Fruit fly (Drosophila melanogaster) whole organism, adult: Measurements from ENCODE around the gene wda.
A peak's percentile ranks its signal among the peaks of the same experiment; 100 is the strongest.

Experiments
- CG11617 ChIP-seq: fragments of 200-800 bp; sonication (Bioruptor generic); optimal IDR thresholded peaks from 2 replicates; lab custom pipeline; 2017; ENCODE audit warnings: mild to moderate bottlenecking, missing biosample characterization, missing genetic modification reagents, missing genetic modification characterization
- CG12768 ChIP-seq: fragments of 200-800 bp; sonication (Bioruptor generic); optimal IDR thresholded peaks from 2 replicates; lab custom pipeline; 2017; ENCODE audit warnings: missing biosample characterization, missing genetic modification characterization, mild to moderate bottlenecking, moderate library complexity, missing genetic modification reagents
- CG14711 ChIP-seq: fragments of 200-800 bp; sonication (Bioruptor generic); optimal IDR thresholded peaks from 2 replicates; lab custom pipeline; 2018; ENCODE audit warnings: missing biosample characterization, mild to moderate bottlenecking, missing genetic modification characterization, moderate library complexity
- CG1620 ChIP-seq: fragments of 200-800 bp; sonication (Bioruptor generic); optimal IDR thresholded peaks from 2 replicates; lab custom pipeline; 2016; ENCODE audit warnings: missing biosample characterization, missing genetic modification characterization
- CG33017 ChIP-seq: fragments of 200-800 bp; sonication (Bioruptor generic); optimal IDR thresholded peaks from 2 replicates; lab custom pipeline; 2018; ENCODE audit warnings: missing biosample characterization, mild to moderate bottlenecking, missing genetic modification characterization, moderate library complexity
- CG5204 ChIP-seq: fragments of 200-800 bp; sonication (Bioruptor generic); optimal IDR thresholded peaks from 2 replicates; lab custom pipeline; 2016; ENCODE audit warnings: missing biosample characterization, missing genetic modification characterization
- CG7045 ChIP-seq: fragments of 200-800 bp; sonication (Bioruptor generic); optimal IDR thresholded peaks from 2 replicates; lab custom pipeline; 2017; ENCODE audit warnings: missing biosample characterization, mild to moderate bottlenecking, missing genetic modification characterization
- CG7101 ChIP-seq: fragments of 200-800 bp; sonication (Bioruptor generic); optimal IDR thresholded peaks from 2 replicates; lab custom pipeline; 2018; ENCODE audit warnings: missing biosample characterization, mild to moderate bottlenecking, missing genetic modification characterization, moderate library complexity
- Clk ChIP-seq: fragments of 200-800 bp; sonication (Bioruptor generic); optimal IDR thresholded peaks from 2 replicates; lab custom pipeline; 2017; ENCODE audit warnings: missing biosample characterization, missing genetic modification characterization
- Crg-1 ChIP-seq: fragments of 200-800 bp; sonication (Bioruptor generic); optimal IDR thresholded peaks from 2 replicates; lab custom pipeline; 2016; ENCODE audit warnings: missing biosample characterization, missing genetic modification characterization
- Hr96 ChIP-seq: fragments of 200-800 bp; sonication (Bioruptor generic); optimal IDR thresholded peaks from 2 replicates; lab custom pipeline; 2016; ENCODE audit warnings: missing biosample characterization, missing genetic modification characterization
- Mnt ChIP-seq: fragments of 200-800 bp; sonication (Bioruptor generic); optimal IDR thresholded peaks from 2 replicates; lab custom pipeline; 2016; ENCODE audit warnings: missing biosample characterization, mild to moderate bottlenecking, missing genetic modification characterization
- bab1 ChIP-seq: fragments of 200-800 bp; sonication (Bioruptor generic); optimal IDR thresholded peaks from 3 replicates; lab custom pipeline; 2019; ENCODE audit warnings: missing biosample characterization, mild to moderate bottlenecking, missing genetic modification characterization, moderate library complexity
- cic ChIP-seq: fragments of 200-800 bp; sonication (Bioruptor generic); optimal IDR thresholded peaks from 2 replicates; lab custom pipeline; 2017; ENCODE audit warnings: missing biosample characterization, mild to moderate bottlenecking, missing genetic modification characterization, moderate library complexity
- cnc ChIP-seq, 2 experiments: fragments of >200 bp; optimal IDR thresholded peaks; 2 replicates each; lab custom pipeline; 2017
- kay ChIP-seq: fragments of 200-800 bp; sonication (Bioruptor generic); peaks from one replicate; lab custom pipeline; 2016; ENCODE audit warnings: missing biosample characterization, missing genetic modification characterization, borderline replicate concordance
- ovo ChIP-seq: fragments of 200-800 bp; sonication (Bioruptor generic); optimal IDR thresholded peaks from 2 replicates; lab custom pipeline; 2016; ENCODE audit warnings: missing biosample characterization, missing genetic modification characterization
- pad ChIP-seq: fragments of 200-800 bp; sonication (Bioruptor generic); optimal IDR thresholded peaks from 3 replicates; lab custom pipeline; 2017; ENCODE audit warnings: missing biosample characterization, missing genetic modification characterization, mild to moderate bottlenecking, moderate library complexity, missing genetic modification reagents
- tj ChIP-seq: fragments of 200-800 bp; sonication (Bioruptor generic); optimal IDR thresholded peaks from 3 replicates; lab custom pipeline; 2017; ENCODE audit warnings: missing biosample characterization, mild to moderate bottlenecking, missing genetic modification characterization, moderate library complexity
- toe ChIP-seq: fragments of 200-800 bp; sonication (Bioruptor generic); optimal IDR thresholded peaks from 2 replicates; lab custom pipeline; 2016; ENCODE audit warnings: missing biosample characterization, missing genetic modification characterization

wda gene

DNA sequence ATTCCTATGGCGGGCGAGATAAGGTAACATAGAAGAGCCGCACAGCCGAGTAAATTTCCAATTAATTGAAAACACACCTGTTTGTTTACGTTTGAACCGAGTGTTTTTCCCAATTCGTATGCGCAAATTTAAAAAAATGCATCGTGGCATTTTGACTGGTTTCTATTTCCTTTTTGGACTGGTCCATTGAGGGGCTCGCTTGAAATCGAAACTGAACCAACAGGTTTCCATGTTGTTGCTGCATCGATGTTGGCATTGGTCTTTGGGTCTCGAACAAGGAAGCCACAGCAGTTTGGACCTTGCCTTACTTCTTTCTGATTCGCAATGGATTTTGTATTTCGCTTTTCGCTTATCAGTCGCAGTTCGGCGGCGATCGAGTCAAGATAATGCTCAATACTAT is 637 bp upstream of the wda start:
- no peak for TF ChIP-seq toe (GFP tag; lab: Kevin White, UChicago)
- TF ChIP-seq CG33017 (tag; lab: Kevin White, UChicago), result no peak
- TF ChIP-seq CG7101 (tag; lab: Kevin White, UChicago), result no peak
- no peak for TF ChIP-seq cic (GFP tag; lab: Kevin White, UChicago)
- no peak for TF ChIP-seq Mnt (GFP tag; lab: Kevin White, UChicago)
- TF ChIP-seq ovo (GFP tag; lab: Kevin White, UChicago), result no peak
- no peak for TF ChIP-seq bab1 (GFP tag; lab: Kevin White, UChicago)
- TF ChIP-seq Hr96 (GFP tag; lab: Kevin White, UChicago), result no peak
- no peak for TF ChIP-seq Crg-1 (GFP tag; lab: Kevin White, UChicago)
- TF ChIP-seq CG7045, result no peak
- no peak for TF ChIP-seq cnc (optimal IDR thresholded peaks at IDR 0.05; lab: Kevin White, UChicago)
- TF ChIP-seq CG14711 (tag; lab: Kevin White, UChicago), result no peak
- TF ChIP-seq CG5204 (GFP tag; lab: Kevin White, UChicago), result no peak
- TF ChIP-seq pad, result no peak

DNA sequence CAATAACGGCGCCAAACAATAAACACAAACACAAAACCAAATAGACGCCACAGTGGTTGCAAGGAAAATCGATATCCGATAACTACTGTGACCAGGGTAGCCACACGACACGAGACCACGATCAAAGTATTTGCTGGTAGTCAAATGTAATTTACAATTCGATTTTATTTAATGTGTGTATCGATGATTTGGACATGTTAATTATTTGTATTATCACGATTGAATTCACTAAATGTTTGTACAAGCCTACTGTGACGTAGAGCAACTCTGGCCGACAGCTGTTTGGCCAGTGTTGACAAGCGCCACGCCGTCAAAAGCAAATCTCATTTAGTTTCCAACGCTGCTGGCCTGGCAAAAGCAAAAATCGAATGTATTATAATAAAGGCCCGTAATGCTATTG is 6.6 kb downstream of the wda start, which contains the start of the genes Rad60 and EloA:
Rad60 (minus strand) TSS at position 222 of the 400 bp plus-strand sequence.
EloA (plus strand) TSS at position 308 of the 400 bp plus-strand sequence.
- TF ChIP-seq CG12768, result peak; percentile 72
- peak; percentile 100 for TF ChIP-seq CG14711 (tag; lab: Kevin White, UChicago)
- peak; percentile 56 for TF ChIP-seq Clk (GFP tag; lab: Kevin White, UChicago)
- TF ChIP-seq CG33017 (tag; lab: Kevin White, UChicago), result peak; percentile 44
- TF ChIP-seq pad, result peak; percentile 63
- TF ChIP-seq CG11617, result peak; percentile 72
- peak; percentile 67 for TF ChIP-seq Mnt (GFP tag; lab: Kevin White, UChicago)
- no peak for TF ChIP-seq cnc (optimal IDR thresholded peaks at IDR 0.05; lab: Kevin White, UChicago)
- TF ChIP-seq Crg-1 (GFP tag; lab: Kevin White, UChicago), result peak; percentile 74
- no peak for TF ChIP-seq kay (GFP tag; lab: Kevin White, UChicago)
- TF ChIP-seq CG1620 (GFP tag; lab: Kevin White, UChicago), result peak; percentile 76
- peak; percentile 43 for TF ChIP-seq ovo (GFP tag; lab: Kevin White, UChicago)
- peak; percentile 80 for TF ChIP-seq Hr96 (GFP tag; lab: Kevin White, UChicago)
- peak; percentile 16 for TF ChIP-seq cic (GFP tag; lab: Kevin White, UChicago)
- no peak for TF ChIP-seq CG5204 (GFP tag; lab: Kevin White, UChicago)
- TF ChIP-seq CG7045, result peak; percentile 68
- TF ChIP-seq tj, result peak; percentile 40
- peak; percentile 85 for TF ChIP-seq bab1 (GFP tag; lab: Kevin White, UChicago)
- TF ChIP-seq toe (GFP tag; lab: Kevin White, UChicago), result peak; percentile 79
- TF ChIP-seq CG7101 (tag; lab: Kevin White, UChicago), result peak; percentile 82

DNA sequence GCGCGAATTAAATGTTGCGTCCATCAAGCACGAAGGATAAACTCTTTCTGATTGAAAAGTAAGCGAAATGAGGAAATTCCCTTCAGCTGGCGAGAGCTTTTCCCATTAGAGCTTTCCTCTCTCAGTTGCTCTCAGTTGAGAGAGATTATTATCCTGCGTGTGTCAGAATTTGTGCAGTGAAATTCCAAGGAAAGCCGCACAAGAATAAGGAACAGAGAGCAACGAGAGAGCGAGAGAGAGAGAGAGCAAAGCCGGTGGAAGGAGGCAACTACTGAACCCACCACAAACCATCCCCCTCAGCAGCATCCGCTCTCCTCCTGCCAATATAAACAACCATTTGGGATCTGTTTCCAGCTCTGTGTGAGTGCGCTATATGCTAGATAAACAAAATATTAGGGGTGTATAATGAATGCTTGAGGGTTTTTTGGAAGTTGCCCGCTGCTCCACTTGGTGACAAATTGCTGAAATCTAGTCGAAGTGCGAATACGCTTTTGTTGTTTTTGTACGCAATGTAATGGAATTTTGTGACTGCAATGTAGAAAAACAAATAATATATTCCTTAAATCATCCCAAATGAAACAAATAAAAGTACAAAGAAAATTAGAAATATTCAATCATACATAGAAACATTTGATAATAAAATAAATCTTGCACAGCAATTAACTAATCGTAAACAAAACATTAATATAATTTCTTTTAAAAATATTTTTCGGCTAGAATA is 8.9 kb downstream of the wda start, which contains the start of gene CG4467:
CG4467 (minus strand) TSS at position 51 of the 721 bp plus-strand sequence.
- TF ChIP-seq pad (no peak), CG1620 (GFP tag; lab: Kevin White, UChicago) (no peak), CG12768 (no peak), ovo (GFP tag; lab: Kevin White, UChicago) (no peak), CG14711 (tag; lab: Kevin White, UChicago) (no peak), kay (GFP tag; lab: Kevin White, UChicago) (no peak), Mnt (GFP tag; lab: Kevin White, UChicago) (no peak), CG33017 (tag; lab: Kevin White, UChicago) (no peak), cnc (optimal IDR thresholded peaks at IDR 0.05; lab: Kevin White, UChicago) (no peak), CG5204 (GFP tag; lab: Kevin White, UChicago) (no peak), CG7045 (no peak), Clk (GFP tag; lab: Kevin White, UChicago) (no peak), Crg-1 (GFP tag; lab: Kevin White, UChicago) (no peak)

DNA sequence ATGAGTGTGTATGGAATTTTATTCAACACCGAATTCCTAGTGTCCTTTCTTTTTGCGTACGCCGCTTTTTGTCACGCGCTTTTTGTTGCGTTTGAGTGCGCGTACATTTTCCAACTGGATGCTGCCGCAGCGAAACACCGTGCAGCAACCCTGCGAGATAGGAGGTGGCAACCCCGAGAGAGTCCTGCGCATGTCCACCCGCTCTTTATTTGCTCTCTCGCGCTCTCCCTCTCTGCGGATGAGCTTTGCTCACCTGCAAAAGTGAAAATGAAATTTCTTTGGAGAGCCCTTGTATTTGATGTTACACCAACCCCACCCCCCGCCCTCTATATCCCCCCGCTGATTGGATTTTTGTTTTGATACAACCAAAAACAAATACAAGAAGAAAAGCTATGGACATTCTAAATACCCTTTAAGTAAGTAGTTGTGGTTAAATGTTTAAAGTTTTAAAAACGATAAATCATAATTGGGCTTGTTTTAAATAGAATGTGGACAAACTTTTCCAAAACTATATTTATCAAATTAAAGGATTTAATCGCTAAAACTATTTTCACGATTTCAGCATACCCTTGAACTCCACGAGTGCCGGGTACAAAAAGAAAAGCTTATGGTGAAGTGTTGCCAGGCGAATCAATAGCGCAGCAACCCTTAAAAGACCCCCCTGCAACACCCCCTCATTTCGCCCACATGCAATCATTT is 17.8 kb downstream of the wda start:
- TF ChIP-seq kay (GFP tag; lab: Kevin White, UChicago), result peak; percentile 25
- no peak for TF ChIP-seq cnc (optimal IDR thresholded peaks at IDR 0.05; lab: Kevin White, UChicago)
- TF ChIP-seq CG7045, result no peak
- no peak for TF ChIP-seq CG7101 (tag; lab: Kevin White, UChicago)
- TF ChIP-seq tj, result no peak
- TF ChIP-seq Crg-1 (GFP tag; lab: Kevin White, UChicago), result no peak
- no peak for TF ChIP-seq pad
- TF ChIP-seq CG11617, result no peak
- TF ChIP-seq CG14711 (tag; lab: Kevin White, UChicago), result peak; percentile 85
- peak; percentile 18 for TF ChIP-seq CG33017 (tag; lab: Kevin White, UChicago)

DNA sequence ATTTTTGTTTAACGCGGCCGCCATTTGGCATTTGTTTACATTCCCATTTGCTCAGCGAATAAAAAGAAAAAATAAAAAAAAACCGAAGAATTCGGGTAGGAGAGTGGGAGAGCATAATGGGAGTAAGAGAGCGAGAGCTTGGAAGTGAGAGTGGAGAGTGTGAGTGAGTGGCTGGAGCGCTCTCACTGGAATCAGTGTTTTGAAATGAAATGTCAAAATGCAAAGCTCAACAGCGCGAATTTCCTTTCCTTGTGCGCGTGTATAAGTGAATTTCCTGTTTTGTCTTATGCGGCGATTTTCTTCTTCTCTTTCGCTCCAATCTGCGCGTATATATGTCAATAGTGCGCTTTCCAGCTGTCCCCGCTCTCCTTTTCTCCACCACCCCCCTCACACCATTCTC is 18.8 kb downstream of the wda start:
- no peak for TF ChIP-seq Hr96 (GFP tag; lab: Kevin White, UChicago)
- no peak for TF ChIP-seq tj
- no peak for TF ChIP-seq CG1620 (GFP tag; lab: Kevin White, UChicago)
- no peak for TF ChIP-seq cnc (optimal IDR thresholded peaks at IDR 0.05; lab: Kevin White, UChicago)
- TF ChIP-seq CG14711 (tag; lab: Kevin White, UChicago), result no peak
- no peak for TF ChIP-seq Mnt (GFP tag; lab: Kevin White, UChicago)
- TF ChIP-seq CG33017 (tag; lab: Kevin White, UChicago), result no peak
- TF ChIP-seq cic (GFP tag; lab: Kevin White, UChicago), result no peak
- no peak for TF ChIP-seq Clk (GFP tag; lab: Kevin White, UChicago)
- no peak for TF ChIP-seq kay (GFP tag; lab: Kevin White, UChicago)
- no peak for TF ChIP-seq CG12768
- no peak for TF ChIP-seq bab1 (GFP tag; lab: Kevin White, UChicago)
- no peak for TF ChIP-seq Crg-1 (GFP tag; lab: Kevin White, UChicago)
- no peak for TF ChIP-seq CG7045
- TF ChIP-seq pad, result no peak
